Fruit fly (Drosophila melanogaster) whole organism, embryonic: ENCODE data around the gene lectin-37Db.

ENCODE experiments used
- Abd-B ChIP-seq: fragments of 200-800 bp; sonication (Bioruptor generic); optimal IDR thresholded peaks from 2 replicates; lab custom pipeline; 2018; ENCODE audit warnings: missing biosample characterization, mild to moderate bottlenecking, missing genetic modification characterization, moderate library complexity
- Blimp-1 ChIP-seq: fragments of 200-800 bp; sonication (Bioruptor generic); optimal IDR thresholded peaks from 3 replicates; lab custom pipeline; 2018; ENCODE audit warnings: missing biosample characterization, missing genetic modification characterization, mild to moderate bottlenecking, moderate library complexity, missing genetic modification reagents
- CG10462 ChIP-seq: fragments of 200-800 bp; sonication (Bioruptor generic); optimal IDR thresholded peaks from 2 replicates; lab custom pipeline; 2016; ENCODE audit warnings: missing biosample characterization, missing genetic modification characterization
- CG13123 ChIP-seq: fragments of 200-800 bp; sonication (Bioruptor generic); optimal IDR thresholded peaks from 2 replicates; lab custom pipeline; 2016; ENCODE audit warnings: missing biosample characterization, missing genetic modification characterization
- CG13296 ChIP-seq: fragments of 200-800 bp; sonication (Bioruptor generic); optimal IDR thresholded peaks from 3 replicates; lab custom pipeline; 2018; ENCODE audit warnings: missing biosample characterization, mild to moderate bottlenecking, missing genetic modification characterization
- CG1603 ChIP-seq: fragments of 200-800 bp; sonication (Bioruptor generic); optimal IDR thresholded peaks from 2 replicates; lab custom pipeline; 2019; ENCODE audit warnings: missing biosample characterization, mild to moderate bottlenecking, missing genetic modification characterization, moderate library complexity
- CG17829 ChIP-seq: fragments of 200-800 bp; optimal IDR thresholded peaks from 2 replicates; lab custom pipeline; 2019; ENCODE audit warnings: missing biosample characterization, mild to moderate bottlenecking, missing genetic modification characterization, moderate library complexity
- CG18011 ChIP-seq: fragments of 200-800 bp; sonication (Bioruptor generic); optimal IDR thresholded peaks from 2 replicates; lab custom pipeline; 2017; ENCODE audit warnings: missing biosample characterization, missing genetic modification characterization, mild to moderate bottlenecking, moderate library complexity, missing genotype
- CG2116 ChIP-seq: fragments of 200-800 bp; sonication (Bioruptor generic); optimal IDR thresholded peaks from 3 replicates; lab custom pipeline; 2018; ENCODE audit warnings: missing biosample characterization, mild to moderate bottlenecking, missing genetic modification characterization
- CG31388 ChIP-seq: fragments of 200-800 bp; sonication (Bioruptor generic); optimal IDR thresholded peaks from 2 replicates; lab custom pipeline; 2016; ENCODE audit warnings: missing biosample characterization, missing genetic modification characterization
- CG3281 ChIP-seq: fragments of 200-800 bp; sonication (Bioruptor generic); optimal IDR thresholded peaks from 3 replicates; lab custom pipeline; 2017; ENCODE audit warnings: missing biosample characterization, mild to moderate bottlenecking, missing genetic modification characterization
- CG34376 ChIP-seq: fragments of 200-800 bp; sonication (Bioruptor generic); optimal IDR thresholded peaks from 2 replicates; lab custom pipeline; 2018; ENCODE audit warnings: missing biosample characterization, mild to moderate bottlenecking, missing genetic modification characterization
- CG4282 ChIP-seq: fragments of 200-800 bp; sonication (Bioruptor generic); optimal IDR thresholded peaks from 2 replicates; lab custom pipeline; 2016; ENCODE audit warnings: missing biosample characterization, missing genetic modification characterization
- CG7987 ChIP-seq: fragments of 200-800 bp; sonication (Bioruptor generic); optimal IDR thresholded peaks from 2 replicates; lab custom pipeline; 2018; ENCODE audit warnings: missing biosample characterization, mild to moderate bottlenecking, missing genetic modification characterization, moderate library complexity
- CG8388 ChIP-seq: fragments of 200-800 bp; sonication (Bioruptor generic); optimal IDR thresholded peaks from 2 replicates; lab custom pipeline; 2019; ENCODE audit warnings: missing biosample characterization, mild to moderate bottlenecking, missing genetic modification characterization, moderate library complexity
- CG9609 ChIP-seq: fragments of 200-800 bp; sonication (Bioruptor generic); optimal IDR thresholded peaks from 3 replicates; lab custom pipeline; 2016; ENCODE audit warnings: missing biosample characterization, missing genetic modification characterization
- Doc3 ChIP-seq: fragments of 200-800 bp; sonication (Bioruptor generic); IDR thresholded peaks from 3 replicates; pipeline ENCODE4 v1.3.6; 2022; ENCODE audit warnings: missing biosample characterization, missing genetic modification characterization; ENCODE audit not compliant: partially characterized antibody
- Eip74EF ChIP-seq, 2 experiments: fragments of 200-800 bp in 1 of 2; fragments of >200 bp in 1 of 2; sonication (Bioruptor generic) in 1 of 2; optimal IDR thresholded peaks; 2 replicates each; lab custom pipeline; 2017 to 2019; ENCODE audit warnings: missing biosample characterization in 2 of 2, missing genetic modification characterization in 2 of 2, mild to moderate bottlenecking in 1 of 2, moderate library complexity in 1 of 2
- Elba2 ChIP-seq: fragments of 200-800 bp; sonication (Bioruptor generic); optimal IDR thresholded peaks from 3 replicates; lab custom pipeline; 2016; ENCODE audit warnings: missing biosample characterization, missing genetic modification characterization
- Fer1 ChIP-seq: fragments of 200-800 bp; sonication (Bioruptor generic); optimal IDR thresholded peaks from 2 replicates; lab custom pipeline; 2017; ENCODE audit warnings: missing biosample characterization, mild to moderate bottlenecking, missing genetic modification characterization
- Meics ChIP-seq: fragments of 200-800 bp; sonication (Bioruptor generic); optimal IDR thresholded peaks from 2 replicates; lab custom pipeline; 2017; ENCODE audit warnings: missing biosample characterization, mild to moderate bottlenecking, missing genetic modification characterization
- Neu2 ChIP-seq: fragments of 200-800 bp; sonication (Bioruptor generic); optimal IDR thresholded peaks from 3 replicates; lab custom pipeline; 2016; ENCODE audit warnings: missing biosample characterization, missing genetic modification characterization, borderline replicate concordance
- abd-A ChIP-seq: fragments of 200-800 bp; sonication (Bioruptor generic); optimal IDR thresholded peaks from 3 replicates; lab custom pipeline; 2019; ENCODE audit warnings: missing biosample characterization, mild to moderate bottlenecking, missing genetic modification characterization, moderate library complexity
- amos ChIP-seq: fragments of 200-800 bp; sonication (Bioruptor generic); IDR thresholded peaks from 2 replicates; pipeline ENCODE4 v1.3.6; 2022; ENCODE audit warnings: missing biosample characterization, missing genetic modification characterization; ENCODE audit not compliant: partially characterized antibody
- bbx ChIP-seq: fragments of 200-800 bp; sonication (Bioruptor generic); IDR thresholded peaks from 2 replicates; pipeline ENCODE4 v1.3.6; 2022; ENCODE audit warnings: missing biosample characterization, missing genetic modification characterization; ENCODE audit not compliant: partially characterized antibody
- chif ChIP-seq, 2 experiments: fragments of 200-800 bp; sonication (Bioruptor generic); optimal IDR thresholded peaks; 3 replicates each; lab custom pipeline; 2016; ENCODE audit warnings: missing biosample characterization in 2 of 2, missing genetic modification characterization in 2 of 2
- croc ChIP-seq: fragments of 200-800 bp; sonication (Bioruptor generic); conservative IDR thresholded peaks from 3 replicates; pipeline ENCODE4 v1.3.6; 2022; ENCODE audit warnings: missing biosample characterization, missing genetic modification characterization
- dpn ChIP-seq, 2 experiments: fragments of 200-800 bp; sonication (Bioruptor generic); optimal IDR thresholded peaks; 3 replicates each; lab custom pipeline; 2016; ENCODE audit warnings: missing biosample characterization in 2 of 2, missing genetic modification characterization in 2 of 2
- ewg ChIP-seq: fragments of 200-800 bp; sonication (Bioruptor generic); optimal IDR thresholded peaks from 3 replicates; lab custom pipeline; 2017; ENCODE audit warnings: mild to moderate bottlenecking, missing biosample characterization, missing genetic modification reagents, missing genetic modification characterization
- fd64A ChIP-seq: fragments of 200-800 bp; sonication (Bioruptor generic); optimal IDR thresholded peaks from 3 replicates; lab custom pipeline; 2018; ENCODE audit warnings: missing biosample characterization, mild to moderate bottlenecking, missing genetic modification characterization
- fd96Cb ChIP-seq: fragments of 200-800 bp; sonication (Bioruptor generic); optimal IDR thresholded peaks from 2 replicates; lab custom pipeline; 2018; ENCODE audit warnings: missing biosample characterization, mild to moderate bottlenecking, missing genetic modification characterization, moderate library complexity
- gcm ChIP-seq: fragments of 200-800 bp; sonication (Bioruptor generic); optimal IDR thresholded peaks from 2 replicates; lab custom pipeline; 2019; ENCODE audit warnings: missing biosample characterization, mild to moderate bottlenecking, missing genetic modification characterization, moderate library complexity
- gem ChIP-seq: fragments of 200-800 bp; sonication (Bioruptor generic); optimal IDR thresholded peaks from 2 replicates; lab custom pipeline; 2019; ENCODE audit warnings: missing biosample characterization, mild to moderate bottlenecking, missing genetic modification characterization, moderate library complexity
- kay ChIP-seq: fragments of 200-800 bp; sonication (Bioruptor generic); optimal IDR thresholded peaks from 2 replicates; lab custom pipeline; 2016; ENCODE audit warnings: missing biosample characterization, missing genetic modification characterization
- lov ChIP-seq, 2 experiments: fragments of 200-800 bp in 1 of 2; fragments of >200 bp in 1 of 2; sonication (Bioruptor generic) in 1 of 2; IDR thresholded peaks in 1 of 2; optimal IDR thresholded peaks in 1 of 2; 2 replicates in 1 of 2; 3 replicates in 1 of 2; pipeline versions ENCODE4 v1.3.6 to Lab custom; 2017 to 2022; ENCODE audit warnings: missing biosample characterization in 1 of 2, missing genetic modification characterization in 1 of 2
- nerfin-1 ChIP-seq: fragments of 200-800 bp; sonication (Bioruptor generic); optimal IDR thresholded peaks from 3 replicates; lab custom pipeline; 2019; ENCODE audit warnings: missing biosample characterization, mild to moderate bottlenecking, missing genetic modification characterization, moderate library complexity
- peb ChIP-seq: fragments of 200-800 bp; sonication (Bioruptor generic); IDR thresholded peaks from 2 replicates; pipeline ENCODE4 v1.3.6; 2022; ENCODE audit warnings: missing biosample characterization, missing genetic modification characterization
- pnt ChIP-seq: fragments of 200-800 bp; sonication (Bioruptor generic); optimal IDR thresholded peaks from 3 replicates; lab custom pipeline; 2016; ENCODE audit warnings: missing biosample characterization, missing genetic modification characterization
- sc ChIP-seq, 3 experiments: fragments of >200 bp in 2 of 3; fragments of 200-800 bp in 1 of 3; sonication (Bioruptor generic) in 1 of 3; optimal IDR thresholded peaks; 2 replicates in 2 of 3; 3 replicates in 1 of 3; lab custom pipeline; 2017; ENCODE audit warnings: mild to moderate bottlenecking in 1 of 3, missing biosample characterization in 1 of 3, missing genetic modification characterization in 1 of 3, missing genetic modification reagents in 1 of 3
- schlank ChIP-seq: fragments of 200-800 bp; sonication (Bioruptor generic); optimal IDR thresholded peaks from 2 replicates; lab custom pipeline; 2018; ENCODE audit warnings: missing biosample characterization, mild to moderate bottlenecking, missing genetic modification characterization
- scrt ChIP-seq: fragments of 200-800 bp; sonication (Bioruptor generic); optimal IDR thresholded peaks from 2 replicates; lab custom pipeline; 2018; ENCODE audit warnings: missing biosample characterization, mild to moderate bottlenecking, missing genetic modification characterization, moderate library complexity
- shn ChIP-seq: fragments of 200-800 bp; sonication (Bioruptor generic); optimal IDR thresholded peaks from 3 replicates; lab custom pipeline; 2016; ENCODE audit warnings: missing biosample characterization, missing genetic modification characterization
- so ChIP-seq: fragments of 200-800 bp; sonication (Bioruptor generic); IDR thresholded peaks from 3 replicates; pipeline ENCODE4 v1.3.6; 2022; ENCODE audit warnings: missing biosample characterization, missing genetic modification characterization
- tin ChIP-seq: fragments of 200-800 bp; sonication (Bioruptor generic); optimal IDR thresholded peaks from 3 replicates; lab custom pipeline; 2016; ENCODE audit warnings: missing biosample characterization, missing genetic modification characterization
- tna ChIP-seq: fragments of 200-800 bp; sonication (Bioruptor generic); IDR thresholded peaks from 2 replicates; pipeline ENCODE4 v1.3.6; 2022; ENCODE audit warnings: missing biosample characterization, missing genetic modification characterization; ENCODE audit not compliant: partially characterized antibody
- yki ChIP-seq: fragments of >200 bp; optimal IDR thresholded peaks from 3 replicates; lab custom pipeline; 2018

The lectin-37Db gene

DNA sequence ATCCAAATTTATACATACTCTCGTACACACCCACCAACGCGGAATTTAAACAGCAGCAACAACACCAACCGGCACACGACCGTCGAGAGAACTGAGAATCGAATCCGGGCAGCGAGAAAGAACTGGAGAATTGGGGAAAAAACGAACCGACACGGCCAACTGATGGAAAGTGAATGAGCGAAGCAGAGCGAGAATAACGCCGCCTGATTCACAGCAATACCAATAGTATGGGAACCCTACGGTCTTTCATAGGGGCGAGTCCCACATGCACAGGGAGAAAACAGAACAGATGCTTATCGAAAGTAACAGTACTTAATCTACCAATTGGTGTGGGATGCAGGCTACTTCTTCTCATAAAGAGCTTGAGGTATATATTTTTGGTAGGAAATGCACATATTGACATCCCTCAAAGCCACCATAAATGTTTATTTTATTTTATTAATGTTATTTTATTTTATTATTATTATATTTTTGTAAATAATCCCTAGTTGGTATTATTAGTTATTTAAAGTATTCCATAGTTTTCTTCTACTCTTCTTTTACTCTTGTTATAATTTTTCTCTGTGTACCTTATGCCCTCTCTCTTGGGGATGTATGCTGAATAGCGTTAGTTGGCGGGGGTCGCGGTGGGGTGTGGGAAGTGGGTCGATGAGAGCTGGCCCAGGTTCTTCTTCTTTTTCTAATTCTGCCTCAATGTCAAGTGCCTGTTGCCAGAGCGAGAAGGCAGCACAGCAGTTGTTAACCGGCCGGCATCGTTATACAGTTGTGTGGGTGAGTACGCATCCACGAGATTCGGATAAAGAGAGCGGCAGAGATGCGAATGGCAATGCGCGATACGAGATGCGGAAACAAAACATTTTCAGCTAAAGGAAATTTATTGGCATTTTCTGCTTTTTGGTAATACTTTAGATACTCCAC lies 20.3 kb upstream of the lectin-37Db start, which contains the start of gene CG17544 (continued):
- TF ChIP-seq schlank (tag; lab: Kevin White, UChicago) (peak; percentile 19), gem (tag; lab: Kevin White, UChicago) (peak; percentile 90), CG31388 (GFP tag; lab: Kevin White, UChicago) (peak; percentile 6), CG3281 (GFP tag; lab: Kevin White, UChicago) (peak; percentile 90), Eip74EF (GFP tag; optimal IDR thresholded peaks at IDR 0.05; lab: Kevin White, UChicago) (peak in 1 of 2 experiments; percentile 22), so (GFP tag; lab: Robert Waterston, UW) (no peak), dpn (GFP tag; optimal IDR thresholded peaks at IDR 0.05; lab: Kevin White, UChicago) (peak; percentile 33 to 73), Blimp-1 (GFP tag; lab: Kevin White, UChicago) (peak; percentile 69), chif (GFP tag; optimal IDR thresholded peaks at IDR 0.05; lab: Kevin White, UChicago) (peak; percentile 12 to 43), ewg (GFP tag; lab: Kevin White, UChicago) (peak; percentile 62), sc (optimal IDR thresholded peaks at IDR 0.05; lab: Kevin White, UChicago) (no peak), sc (GFP tag; optimal IDR thresholded peaks at IDR 0.05; lab: Kevin White, UChicago) (peak; percentile 78), CG1603 (tag; lab: Kevin White, UChicago) (peak; percentile 13), CG13123 (GFP tag; lab: Kevin White, UChicago) (peak; percentile 23), CG9609 (peak; percentile 31), Elba2 (GFP tag; lab: Kevin White, UChicago) (no peak), shn (GFP tag; lab: Kevin White, UChicago) (no peak), abd-A (tag; lab: Kevin White, UChicago) (peak; percentile 97), pnt (GFP tag; lab: Kevin White, UChicago) (peak; percentile 33), scrt (GFP tag; lab: Kevin White, UChicago) (peak; percentile 88), tna (GFP tag; lab: Robert Waterston, UW) (no peak; the same call in 1 of the 2 replicates), nerfin-1 (tag; lab: Kevin White, UChicago) (peak; percentile 74), Doc3 (GFP tag; lab: Robert Waterston, UW) (no peak), CG8388 (GFP tag; lab: Kevin White, UChicago) (peak; percentile 68), Abd-B (GFP tag; lab: Kevin White, UChicago) (peak; percentile 70), fd96Cb (tag; lab: Kevin White, UChicago) (peak; percentile 77), CG17829 (tag; lab: Kevin White, UChicago) (peak; percentile 82), CG10462 (peak; percentile 43), tin (GFP tag; lab: Kevin White, UChicago) (peak; percentile 49), fd64A (peak; percentile 21), gcm (peak; percentile 87), yki (lab: Kevin White, UChicago) (no peak), CG4282 (GFP tag; lab: Kevin White, UChicago) (no peak), CG13296 (peak; percentile 81), peb (no peak), CG18011 (peak; percentile 12), CG2116 (peak; percentile 21), Meics (GFP tag; lab: Kevin White, UChicago) (peak; percentile 88), amos (GFP tag; lab: Robert Waterston, UW) (peak; percentile 42; the same call in 1 of the 2 replicates), CG34376 (GFP tag; lab: Kevin White, UChicago) (peak; percentile 31), kay (peak; percentile 54), Fer1 (GFP tag; lab: Kevin White, UChicago) (peak; percentile 87), lov (optimal IDR thresholded peaks at IDR 0.05; lab: Kevin White, UChicago) (no peak), lov (GFP tag; IDR thresholded peaks at IDR 0.05; lab: Robert Waterston, UW) (no peak), Neu2 (GFP tag; lab: Kevin White, UChicago) (no peak), croc (peak; percentile 58), CG7987 (GFP tag; lab: Kevin White, UChicago) (peak; percentile 29), bbx (GFP tag; lab: Robert Waterston, UW) (peak; percentile 54)
